Worm (Caenorhabditis elegans) whole organism, young adult: ENCODE measurements around the gene rpl-15.

Experiments used
- B0019.2 ChIP-seq: fragments of 200-800 bp; sonication (Bioruptor generic); conservative IDR thresholded peaks from 2 replicates; pipeline ENCODE4 v1.3.6; 2022; ENCODE audit warnings: missing genetic modification reagents, missing genetic modification characterization, missing compliant biosample characterization
- bed-2 ChIP-seq: fragments of 200-800 bp; sonication (Bioruptor generic); IDR thresholded peaks from 2 replicates; pipeline ENCODE4 v1.3.6; 2022; ENCODE audit warnings: missing genetic modification reagents, missing genetic modification characterization, missing compliant biosample characterization
- ceh-100 ChIP-seq: fragments of 200-800 bp; sonication (Bioruptor generic); IDR thresholded peaks from 2 replicates; pipeline ENCODE4 v1.3.6; 2022; ENCODE audit warnings: missing genetic modification reagents, missing genetic modification characterization, missing compliant biosample characterization
- ceh-79 ChIP-seq: sonication (generic microtip); optimal IDR thresholded peaks from 2 replicates; lab custom pipeline; 2017; ENCODE audit warnings: mild to moderate bottlenecking, missing genetic modification characterization, missing compliant biosample characterization
- ceh-91 ChIP-seq: fragments of 200-800 bp; sonication (Bioruptor generic); IDR thresholded peaks from 2 replicates; pipeline ENCODE4 v1.3.6; 2022; ENCODE audit warnings: missing genetic modification reagents, missing genetic modification characterization, missing compliant biosample characterization
- egrh-3 ChIP-seq: fragments of 200-800 bp; sonication (Bioruptor generic); IDR thresholded peaks from 2 replicates; pipeline ENCODE4 v1.3.6; 2022; ENCODE audit warnings: missing genetic modification reagents, missing genetic modification characterization, missing compliant biosample characterization
- mes-4 ChIP-seq: sonication (generic microtip); optimal IDR thresholded peaks from 2 replicates; lab custom pipeline; 2016; ENCODE audit warnings: missing genotype, missing genetic modification characterization, missing compliant biosample characterization
- tbp1 ChIP-seq: fragments of 200-800 bp; sonication (Bioruptor generic); optimal IDR thresholded peaks from 2 replicates; lab custom pipeline; 2018; ENCODE audit warnings: mild to moderate bottlenecking, missing genetic modification characterization, missing compliant biosample characterization
- unc-62 ChIP-seq: fragments of 150-350 bp; optimal IDR thresholded peaks from 2 replicates; lab custom pipeline; 2014; ENCODE audit warnings: missing biosample characterization, missing genetic modification reagents, missing genetic modification characterization

- no peak for TF ChIP-seq tbp1
- TF ChIP-seq ceh-91 (GFP tag; lab: Robert Waterston, UW), result no peak
- no peak for TF ChIP-seq mes-4 (tag; lab: Kevin White, UChicago)
- TF ChIP-seq unc-62, result no peak
- TF ChIP-seq bed-2 (GFP tag; lab: Robert Waterston, UW), result no peak
- TF ChIP-seq ceh-79 (tag; lab: Kevin White, UChicago), result no peak
- TF ChIP-seq egrh-3 (GFP tag; lab: Robert Waterston, UW), result no peak
- no peak for TF ChIP-seq B0019.2 (GFP tag; lab: Robert Waterston, UW)
- no peak for TF ChIP-seq ceh-100 (GFP tag; lab: Robert Waterston, UW)
Observed at ce11 chrIV:664122-664521, 9.7 kb upstream of the rpl-15 start.
